Worm (Caenorhabditis elegans): Measurements from ENCODE around the gene npr-15.

The npr-15 gene

ce11 chrIII:3724880-3725279, 30.4 kb upstream of the npr-15 start, which contains the start of gene C14B1.12:
Gene C14B1.12 (minus strand): TSS chrIII:3724980.
- TF ChIP-seq ceh-8 (GFP tag; optimal IDR thresholded peaks at IDR 0.05): no peak
- TF ChIP-seq efl-1 (optimal IDR thresholded peaks at IDR 0.05): no peak
- TF ChIP-seq efl-1 (GFP tag; optimal IDR thresholded peaks at IDR 0.05 in 1 of 2): no peak
- no peak for TF ChIP-seq swsn-7 (tag; optimal IDR thresholded peaks at IDR 0.05)
- no peak for TF ChIP-seq ztf-11 (tag; optimal IDR thresholded peaks at IDR 0.05)

- no peak for TF ChIP-seq C04F5.9 (tag; optimal IDR thresholded peaks at IDR 0.05)
- peak in 1 of 2 experiments; percentile 44 for TF ChIP-seq efl-1 (optimal IDR thresholded peaks at IDR 0.05)
- no peak for TF ChIP-seq efl-1 (GFP tag; optimal IDR thresholded peaks at IDR 0.05 in 1 of 2)
These were observed 29.3 kb upstream of the npr-15 start for ce11 chrIII:3723726-3724125.

ce11 chrIII:3719564-3719963, 25.1 kb upstream of the npr-15 start, which contains the start of gene C14B1.8:
Gene C14B1.8 (minus strand): TSS chrIII:3719680.
- TF ChIP-seq swsn-7 (tag; optimal IDR thresholded peaks at IDR 0.05): no peak
- TF ChIP-seq nhr-20 (tag; optimal IDR thresholded peaks at IDR 0.05): no peak
- no peak for TF ChIP-seq egl-27 (tag; optimal IDR thresholded peaks at IDR 0.05)
- no peak for TF ChIP-seq blmp-1 (tag; optimal IDR thresholded peaks at IDR 0.05)
- no peak for TF ChIP-seq fkh-4 (tag; optimal IDR thresholded peaks at IDR 0.05; ENCODE audit: borderline replicate concordance)
- no peak for TF ChIP-seq isw-1 (GFP tag; IDR thresholded peaks at IDR 0.05)
- no peak for TF ChIP-seq C34B4.2 (tag; optimal IDR thresholded peaks at IDR 0.05)
- no peak for TF ChIP-seq nhr-76 (tag; optimal IDR thresholded peaks at IDR 0.05)
- TF ChIP-seq mef-2 (tag; optimal IDR thresholded peaks at IDR 0.05): no peak
- no peak for TF ChIP-seq fkh-10 (GFP tag; optimal IDR thresholded peaks at IDR 0.05)
- TF ChIP-seq lir-3 (tag; optimal IDR thresholded peaks at IDR 0.05; ENCODE audit: poor library complexity): no peak
- no peak for TF ChIP-seq elt-2 (tag; optimal IDR thresholded peaks at IDR 0.05)
- peak in 1 of 3 experiments; percentile 57 for TF ChIP-seq dpl-1 (GFP tag; optimal IDR thresholded peaks at IDR 0.05)
- no peak for TF ChIP-seq unc-62 (GFP tag; optimal IDR thresholded peaks at IDR 0.05)
- TF ChIP-seq lin-35 (GFP tag; optimal IDR thresholded peaks at IDR 0.05): peak; percentile 21 to 40
- TF ChIP-seq lin-15B (tag; optimal IDR thresholded peaks at IDR 0.05): peak; percentile 45
- TF ChIP-seq efl-3 (GFP tag; optimal IDR thresholded peaks at IDR 0.05): no peak
- TF ChIP-seq efl-1 (optimal IDR thresholded peaks at IDR 0.05): peak; percentile 43 to 45
- TF ChIP-seq efl-1 (GFP tag; optimal IDR thresholded peaks at IDR 0.05 in 1 of 2): peak; percentile 35 to 47

- TF ChIP-seq ces-1 (GFP tag; optimal IDR thresholded peaks at IDR 0.05): no peak
- peak in 1 of 2 experiments; percentile 11 for TF ChIP-seq efl-1 (optimal IDR thresholded peaks at IDR 0.05)
- TF ChIP-seq efl-1 (GFP tag; optimal IDR thresholded peaks at IDR 0.05 in 1 of 2): no peak
These were observed 21.7 kb upstream of the npr-15 start for ce11 chrIII:3716073-3716659.

- no peak for TF ChIP-seq ama-1 (optimal IDR thresholded peaks at IDR 0.05)
- no peak for TF ChIP-seq mdl-1 (tag; optimal IDR thresholded peaks at IDR 0.05)
- no peak for TF ChIP-seq nhr-90 (tag; optimal IDR thresholded peaks at IDR 0.05; ENCODE audit: poor library complexity)
- TF ChIP-seq nhr-85 (tag): peak; percentile 42
- no peak for TF ChIP-seq nhr-47 (tag; optimal IDR thresholded peaks at IDR 0.05)
These were observed 18.7 kb upstream of the npr-15 start, which contains the start of gene nrde-1 for ce11 chrIII:3713163-3713562. Gene nrde-1 (plus strand): TSS chrIII:3713463.

ce11 chrIII:3709030-3709429, 14.6 kb upstream of the npr-15 start, which contains the start of gene alkb-8:
Gene alkb-8 (plus strand): TSS chrIII:3709330.
- TF ChIP-seq nhr-76 (tag; optimal IDR thresholded peaks at IDR 0.05) (no peak), dpl-1 (GFP tag; optimal IDR thresholded peaks at IDR 0.05) (no peak), C16A3.4 (tag; optimal IDR thresholded peaks at IDR 0.05) (no peak), unc-98 (GFP tag; IDR thresholded peaks at IDR 0.05) (no peak), lir-3 (tag; optimal IDR thresholded peaks at IDR 0.05; ENCODE audit: poor library complexity) (no peak), nhr-19 (GFP tag; conservative IDR thresholded peaks at IDR 0.05) (no peak), nhr-71 (tag; optimal IDR thresholded peaks at IDR 0.05) (no peak), blmp-1 (tag; optimal IDR thresholded peaks at IDR 0.05) (no peak), F16B12.6 (tag; optimal IDR thresholded peaks at IDR 0.05) (no peak), hpl-2 (GFP tag; optimal IDR thresholded peaks at IDR 0.05) (no peak), snu-23 (GFP tag; optimal IDR thresholded peaks at IDR 0.05) (no peak), fos-1 (tag; optimal IDR thresholded peaks at IDR 0.05) (no peak), pax-3 (tag; optimal IDR thresholded peaks at IDR 0.05) (no peak), egl-27 (tag; optimal IDR thresholded peaks at IDR 0.05) (no peak), snpc-4 (tag; optimal IDR thresholded peaks at IDR 0.05) (no peak), elt-3 (tag; optimal IDR thresholded peaks at IDR 0.05) (no peak), fkh-8 (tag; optimal IDR thresholded peaks at IDR 0.05) (no peak), lsy-2 (tag; optimal IDR thresholded peaks at IDR 0.05) (no peak), lin-14 (GFP tag; optimal IDR thresholded peaks at IDR 0.05) (no peak)

Data from whole organism, L1 larva.